Fruit fly (Drosophila melanogaster): ENCODE measurements around the gene tio.

The tio gene

DNA sequence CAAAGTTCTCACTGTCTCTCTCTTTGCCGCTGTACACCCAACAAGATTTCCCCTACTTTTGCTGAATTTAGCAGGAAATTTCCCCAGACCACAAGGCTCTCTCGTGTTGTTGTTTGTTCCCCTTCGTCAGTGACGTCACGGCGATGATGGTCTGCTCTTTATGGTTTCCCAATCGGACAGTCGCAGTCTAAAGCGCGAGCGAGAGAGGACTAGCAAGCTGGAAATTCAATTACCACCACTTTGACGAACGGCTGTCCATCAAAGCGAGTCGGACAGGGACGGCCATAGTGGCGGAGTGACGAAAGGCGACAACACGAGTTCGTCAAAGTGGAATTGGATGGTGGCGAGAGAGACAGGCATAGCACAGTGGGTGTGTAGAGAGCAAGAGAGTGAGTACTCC, 5.4 kb downstream of the tio start (continued):
- peak; percentile 30; the same call in 1 of the 2 replicates for TF ChIP-seq CG32767 (GFP tag; IDR thresholded peaks at IDR 0.05)
- no peak for TF ChIP-seq CG9876 (GFP tag; optimal IDR thresholded peaks at IDR 0.05)
- TF ChIP-seq CG3281 (GFP tag; optimal IDR thresholded peaks at IDR 0.05): no peak
- peak; percentile 80 for TF ChIP-seq sna (GFP tag; IDR thresholded peaks at IDR 0.05; ENCODE audit: partially characterized antibody)
- no peak for TF ChIP-seq CG7786 (GFP tag; optimal IDR thresholded peaks at IDR 0.05)
- no peak for TF ChIP-seq NK7.1 (GFP tag; optimal IDR thresholded peaks at IDR 0.05)
- TF ChIP-seq Xrp1 (GFP tag; IDR thresholded peaks at IDR 0.05): no peak
- no peak for TF ChIP-seq Drgx (GFP tag; IDR thresholded peaks at IDR 0.05)
- TF ChIP-seq dati (GFP tag; IDR thresholded peaks at IDR 0.05): no peak
- TF ChIP-seq CG8281 (tag; optimal IDR thresholded peaks at IDR 0.05): no peak
- no peak for TF ChIP-seq CG4854 (GFP tag; optimal IDR thresholded peaks at IDR 0.05)
- TF ChIP-seq abd-A (tag; optimal IDR thresholded peaks at IDR 0.05): peak; percentile 99
- TF ChIP-seq Hr3 (GFP tag; optimal IDR thresholded peaks at IDR 0.05): no peak
- peak in 1 of 2 experiments; percentile 7 for TF ChIP-seq chif (GFP tag; optimal IDR thresholded peaks at IDR 0.05)
- TF ChIP-seq CG1792 (GFP tag; optimal IDR thresholded peaks at IDR 0.05): no peak
- TF ChIP-seq Mes4 (GFP tag; optimal IDR thresholded peaks at IDR 0.05): no peak
- peak; percentile 43 for TF ChIP-seq CG33557 (GFP tag; optimal IDR thresholded peaks at IDR 0.05)
- no peak for TF ChIP-seq CG32772 (GFP tag; IDR thresholded peaks at IDR 0.05)
- no peak for TF ChIP-seq CG17186 (GFP tag; optimal IDR thresholded peaks at IDR 0.05)
- no peak for TF ChIP-seq grau (tag; optimal IDR thresholded peaks at IDR 0.05)
- TF ChIP-seq jigr1 (GFP tag; IDR thresholded peaks at IDR 0.05): no peak
- TF ChIP-seq Hey (tag; optimal IDR thresholded peaks at IDR 0.05): no peak
- no peak for TF ChIP-seq fd96Cb (tag; optimal IDR thresholded peaks at IDR 0.05)
- no peak for TF ChIP-seq slou (GFP tag; optimal IDR thresholded peaks at IDR 0.05)
- no peak for TF ChIP-seq CG18476 (GFP tag; optimal IDR thresholded peaks at IDR 0.05)
- TF ChIP-seq sug (tag; optimal IDR thresholded peaks at IDR 0.05): no peak
- peak; percentile 70 for TF ChIP-seq CG32532 (GFP tag; IDR thresholded peaks at IDR 0.05)
- no peak for TF ChIP-seq CG11456 (GFP tag; IDR thresholded peaks at IDR 0.05)
- TF ChIP-seq shn (GFP tag; optimal IDR thresholded peaks at IDR 0.05): no peak
- TF ChIP-seq CrebB (tag; optimal IDR thresholded peaks at IDR 0.05): peak; percentile 60
- no peak for TF ChIP-seq ERR (GFP tag; optimal IDR thresholded peaks at IDR 0.05)
- TF ChIP-seq CG9215 (GFP tag; IDR thresholded peaks at IDR 0.05): no peak
- TF ChIP-seq CG3163 (GFP tag; optimal IDR thresholded peaks at IDR 0.05): peak; percentile 92
- TF ChIP-seq z (GFP tag; IDR thresholded peaks at IDR 0.05): peak; percentile 99
- TF ChIP-seq sd (tag; optimal IDR thresholded peaks at IDR 0.05): no peak
- TF ChIP-seq CG1024 (GFP tag; IDR thresholded peaks at IDR 0.05): no peak
- no peak for TF ChIP-seq otp (GFP tag; IDR thresholded peaks at IDR 0.05)
- TF ChIP-seq bigmax (GFP tag; optimal IDR thresholded peaks at IDR 0.05): no peak
- TF ChIP-seq chinmo (GFP tag; IDR thresholded peaks at IDR 0.05; ENCODE audit: partially characterized antibody): peak; percentile 91
- TF ChIP-seq CG13894 (tag; optimal IDR thresholded peaks at IDR 0.05): no peak
- peak; percentile 1 for TF ChIP-seq Bteb2 (GFP tag; optimal IDR thresholded peaks at IDR 0.05)
- no peak for TF ChIP-seq Fer1 (GFP tag; optimal IDR thresholded peaks at IDR 0.05)
- no peak for TF ChIP-seq CTCF (GFP tag; optimal IDR thresholded peaks at IDR 0.05)
- TF ChIP-seq Trl (optimal IDR thresholded peaks at IDR 0.05): peak; percentile 83 to 96
- peak; percentile 65 for TF ChIP-seq Trl (GFP tag; optimal IDR thresholded peaks at IDR 0.05)
- peak; percentile 2 for TF ChIP-seq psq (GFP tag; optimal IDR thresholded peaks at IDR 0.05)
- TF ChIP-seq Optix (GFP tag; IDR thresholded peaks at IDR 0.05): no peak
- TF ChIP-seq tio (GFP tag; optimal IDR thresholded peaks at IDR 0.05): no peak
- TF ChIP-seq zfh1 (GFP tag; IDR thresholded peaks at IDR 0.05): 0 out of 3 replicates have a peak, but pooled peaks have one; percentile 5
- no peak for TF ChIP-seq CG2712 (tag; optimal IDR thresholded peaks at IDR 0.05)
- TF ChIP-seq Kr (GFP tag; optimal IDR thresholded peaks at IDR 0.05): no peak
- TF ChIP-seq CG13624 (GFP tag; optimal IDR thresholded peaks at IDR 0.05): no peak
- TF ChIP-seq twi (tag; optimal IDR thresholded peaks at IDR 0.05): no peak
- TF ChIP-seq gcm2 (GFP tag; optimal IDR thresholded peaks at IDR 0.05): no peak

Data from whole organism, embryonic.